Fruit fly (Drosophila melanogaster) S2 (cell line): ENCODE results near the gene bond.

Experiments
- CG8478 ChIP-seq: fragments of >200 bp; optimal IDR thresholded peaks from 2 replicates; lab custom pipeline; 2018
- CTCF ChIP-seq, 2 experiments: fragments of >200 bp; optimal IDR thresholded peaks; 2 replicates each; lab custom pipeline; 2018

dm6 chr3R:22564707-22565106, 14.2 kb downstream of the bond start:
- peak in 1 of 2 experiments; percentile 49 for TF ChIP-seq CTCF (optimal IDR thresholded peaks at IDR 0.05; lab: Kevin White, UChicago)
- TF ChIP-seq CG8478 (lab: Kevin White, UChicago): no peak
